Worm (Caenorhabditis elegans) whole organism, L3 larva: Measurements from ENCODE around the gene alx-1.
A peak's percentile ranks its signal among the peaks of the same experiment; 100 is the strongest.

Experiments used
- ceh-16 ChIP-seq: sonication (generic microtip); optimal IDR thresholded peaks from 2 replicates; lab custom pipeline; 2017; ENCODE audit warnings: missing biosample characterization, missing genetic modification characterization
- ceh-82 ChIP-seq: fragments of 150-350 bp; optimal IDR thresholded peaks from 2 replicates; lab custom pipeline; 2014; ENCODE audit warnings: missing biosample characterization, missing genetic modification characterization
- egl-5 ChIP-seq: fragments of 150-350 bp; optimal IDR thresholded peaks from 2 replicates; lab custom pipeline; 2017; ENCODE audit warnings: missing biosample characterization, missing genetic modification reagents, missing genetic modification characterization, inconsistent platforms
- elt-1 ChIP-seq: fragments of 150-350 bp; optimal IDR thresholded peaks from 2 replicates; lab custom pipeline; 2014; ENCODE audit warnings: missing biosample characterization, missing genetic modification characterization
- elt-2 ChIP-seq: sonication (generic microtip); optimal IDR thresholded peaks from 2 replicates; lab custom pipeline; 2016; ENCODE audit warnings: missing genetic modification reagents, mild to moderate bottlenecking, missing genetic modification characterization, missing compliant biosample characterization
- fkh-10 ChIP-seq: sonication (generic microtip); optimal IDR thresholded peaks from 2 replicates; lab custom pipeline; 2017; ENCODE audit warnings: missing biosample characterization, missing genetic modification reagents, missing genetic modification characterization
- fkh-2 ChIP-seq: fragments of 150-350 bp; optimal IDR thresholded peaks from 2 replicates; lab custom pipeline; 2014; ENCODE audit warnings: missing biosample characterization, missing genetic modification reagents, missing genetic modification characterization
- hmg-11 ChIP-seq: sonication (generic microtip); optimal IDR thresholded peaks from 2 replicates; lab custom pipeline; 2016; ENCODE audit warnings: missing genetic modification characterization, missing compliant biosample characterization
- jun-1 ChIP-seq: fragments of 150-350 bp; optimal IDR thresholded peaks from 2 replicates; lab custom pipeline; 2014; ENCODE audit warnings: missing biosample characterization, missing genetic modification reagents, missing genetic modification characterization
- lin-15B ChIP-seq: fragments of 150-350 bp; optimal IDR thresholded peaks from 2 replicates; lab custom pipeline; 2014; ENCODE audit warnings: missing biosample characterization, missing genetic modification characterization
- lin-39 ChIP-seq: fragments of 150-350 bp; optimal IDR thresholded peaks from 2 replicates; lab custom pipeline; 2018; ENCODE audit warnings: missing biosample characterization, missing genetic modification reagents, missing genetic modification characterization
- lsy-12 ChIP-seq: sonication (generic microtip); optimal IDR thresholded peaks from 2 replicates; lab custom pipeline; 2016; ENCODE audit warnings: mild to moderate bottlenecking, missing genetic modification characterization, missing compliant biosample characterization
- mdl-1 ChIP-seq: fragments of 150-350 bp; optimal IDR thresholded peaks from 2 replicates; lab custom pipeline; 2014; ENCODE audit warnings: missing biosample characterization, missing genetic modification characterization
- mml-1 ChIP-seq: fragments of 150-350 bp; sonication (generic microtip); optimal IDR thresholded peaks from 3 replicates; lab custom pipeline; 2014; ENCODE audit warnings: missing biosample characterization, missing genetic modification characterization
- nfya-1 ChIP-seq: sonication (generic microtip); optimal IDR thresholded peaks from 2 replicates; lab custom pipeline; 2017; ENCODE audit warnings: missing genetic modification characterization, mild to moderate bottlenecking, missing compliant biosample characterization, antibody characterized with exemption, moderate library complexity; ENCODE audit not compliant: insufficient read depth
- nhr-12 ChIP-seq: fragments of 150-350 bp; optimal IDR thresholded peaks from 2 replicates; lab custom pipeline; 2014; ENCODE audit warnings: missing biosample characterization, missing genetic modification characterization
- nhr-237 ChIP-seq: fragments of 150-350 bp; optimal IDR thresholded peaks from 2 replicates; lab custom pipeline; 2014; ENCODE audit warnings: missing biosample characterization, missing genetic modification characterization
- nhr-43 ChIP-seq: sonication (generic microtip); optimal IDR thresholded peaks from 2 replicates; lab custom pipeline; 2016; ENCODE audit warnings: mild to moderate bottlenecking, missing genetic modification characterization, missing compliant biosample characterization; ENCODE audit not compliant: poor library complexity, severe bottlenecking
- nhr-76 ChIP-seq: fragments of 150-350 bp; sonication (generic microtip); optimal IDR thresholded peaks from 5 replicates; lab custom pipeline; 2014; ENCODE audit warnings: missing biosample characterization, missing genetic modification characterization
- nhr-77 ChIP-seq: fragments of 150-350 bp; optimal IDR thresholded peaks from 2 replicates; lab custom pipeline; 2014; ENCODE audit warnings: missing biosample characterization, missing genetic modification characterization
- pha-4 ChIP-seq: fragments of 150-350 bp; optimal IDR thresholded peaks from 2 replicates; lab custom pipeline; 2014; ENCODE audit warnings: missing biosample characterization, missing genetic modification reagents, missing genetic modification characterization
- snpc-4 ChIP-seq: fragments of 150-350 bp; optimal IDR thresholded peaks from 2 replicates; lab custom pipeline; 2014; ENCODE audit warnings: missing biosample characterization, missing genetic modification characterization
- tbx-2 ChIP-seq: sonication (generic microtip); optimal IDR thresholded peaks from 2 replicates; lab custom pipeline; 2016; ENCODE audit warnings: mild to moderate bottlenecking, missing genetic modification characterization, missing compliant biosample characterization
- unc-39 ChIP-seq: sonication (generic microtip); optimal IDR thresholded peaks from 4 replicates; lab custom pipeline; 2017; ENCODE audit warnings: missing biosample characterization, missing genetic modification characterization
- unc-62 ChIP-seq: fragments of 150-350 bp; sonication (generic microtip); optimal IDR thresholded peaks from 4 replicates; lab custom pipeline; 2014; ENCODE audit warnings: missing biosample characterization, missing genetic modification reagents, missing genetic modification characterization
- zag-1 ChIP-seq: fragments of 150-350 bp; optimal IDR thresholded peaks from 2 replicates; lab custom pipeline; 2014; ENCODE audit warnings: missing biosample characterization, missing genetic modification characterization
- ztf-11 ChIP-seq: fragments of 150-350 bp; optimal IDR thresholded peaks from 2 replicates; lab custom pipeline; 2014; ENCODE audit warnings: missing biosample characterization, missing genetic modification characterization

Gene alx-1

DNA sequence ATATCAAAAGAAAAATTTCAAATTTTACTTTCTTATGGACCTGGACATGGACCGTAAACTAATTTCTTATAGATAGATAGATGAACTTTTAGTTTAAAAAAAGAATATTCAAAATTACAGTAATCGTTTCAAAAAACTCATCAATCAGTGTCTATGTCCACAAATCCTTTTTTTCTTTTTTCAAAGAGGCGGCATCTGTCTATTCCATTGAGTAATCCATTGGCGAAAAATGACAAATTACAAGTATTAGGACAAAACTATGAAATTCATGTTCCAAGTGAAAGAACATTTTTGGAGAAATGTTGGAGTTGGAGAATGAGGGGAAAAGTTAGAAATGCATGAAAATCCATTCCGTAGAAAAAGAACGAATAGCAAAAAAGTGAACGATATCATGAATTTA is 28.4 kb downstream of the alx-1 start:
- TF ChIP-seq mml-1 (tag; lab: Kevin White, UChicago) (no peak), unc-39 (tag; lab: Kevin White, UChicago) (no peak), nhr-77 (no peak), nhr-237 (no peak)

- TF ChIP-seq fkh-10 (GFP tag; lab: Kevin White, UChicago) (no peak), zag-1 (tag; lab: Kevin White, UChicago) (no peak), lin-39 (tag; lab: Kevin White, UChicago) (peak; percentile 5), ztf-11 (no peak), unc-62 (GFP tag; lab: Kevin White, UChicago) (no peak), egl-5 (tag; lab: Kevin White, UChicago) (peak; percentile 38), nhr-76 (tag; lab: Kevin White, UChicago) (no peak), nhr-43 (tag; lab: Kevin White, UChicago) (no peak)
These were observed 29.8 kb downstream of the alx-1 start, which contains the start of gene C05B5.12 for ce11 chrIII:9986827-9987429. Gene C05B5.12 (plus strand): TSS chrIII:9987379.

DNA sequence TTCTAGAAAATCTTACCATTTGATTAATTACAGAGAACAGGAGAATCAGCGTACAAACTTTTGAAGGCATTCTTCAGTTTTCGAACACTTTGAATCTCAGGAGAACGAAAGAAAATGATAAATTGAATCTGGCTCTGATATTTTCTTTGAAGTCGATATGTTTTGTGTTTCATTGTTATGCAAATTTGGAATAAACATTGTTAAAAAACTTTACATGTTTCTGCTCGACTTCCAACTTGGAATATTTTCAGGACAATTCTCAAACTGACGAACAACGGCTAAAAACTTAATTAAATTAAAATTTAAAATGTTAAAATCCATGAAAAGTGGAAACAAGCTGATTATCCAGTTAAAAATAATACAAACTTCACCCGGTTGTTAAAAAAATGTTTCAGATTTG is 31.2 kb downstream of the alx-1 start, which contains the start of gene C05B5.1:
TSS of gene C05B5.1 (minus strand) at position 101 of the 400 bp plus-strand sequence.
- TF ChIP-seq nhr-77 = no peak
- TF ChIP-seq hmg-11 = no peak
- no peak for TF ChIP-seq mdl-1
- TF ChIP-seq lsy-12 (tag; lab: Kevin White, UChicago) = no peak

DNA sequence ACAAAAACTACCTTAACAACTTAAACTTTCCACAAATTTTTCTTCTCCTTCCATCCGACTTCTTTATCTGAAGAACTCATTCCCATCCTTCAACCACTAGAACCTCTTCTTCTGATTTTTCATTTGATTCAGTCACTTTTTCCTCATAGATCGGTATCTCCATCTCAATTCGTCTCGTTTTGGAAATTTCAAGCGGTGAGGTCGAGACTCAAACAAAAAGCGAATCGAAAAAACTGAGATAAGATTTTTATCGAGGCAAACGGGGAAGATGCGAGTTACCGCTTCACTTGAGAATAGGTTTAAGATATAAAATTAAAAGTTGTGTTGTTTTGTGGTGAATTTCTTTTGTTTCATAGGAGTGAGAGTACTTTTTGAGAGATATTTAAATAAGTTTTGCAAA is 34.2 kb downstream of the alx-1 start:
- TF ChIP-seq elt-1 (tag; lab: Kevin White, UChicago) (peak; percentile 98), nfya-1 (tag; lab: Kevin White, UChicago) (no peak)

DNA sequence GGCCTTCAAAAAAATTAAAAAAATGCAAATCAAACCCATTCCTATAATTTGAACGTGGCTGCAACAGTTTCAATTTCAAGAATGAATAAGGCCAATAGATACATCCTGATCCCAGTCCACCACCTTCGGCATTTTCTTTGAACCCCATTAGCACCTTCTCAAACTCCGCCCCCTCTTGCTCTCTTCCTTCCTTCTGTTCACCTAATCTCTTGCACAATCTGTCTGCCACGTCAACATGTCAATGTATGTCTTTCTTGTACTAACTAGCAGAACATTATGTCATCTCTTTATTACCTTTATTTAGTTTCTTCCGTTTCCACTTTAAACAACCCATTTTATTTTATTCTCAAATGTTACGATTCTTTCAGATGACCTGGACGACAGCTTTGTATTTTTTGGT is 36.4 kb downstream of the alx-1 start, which contains the start of gene C05B5.4:
TSS of gene C05B5.4 (plus strand) at position 351 of the 400 bp plus-strand sequence.
- TF ChIP-seq zag-1 (tag; lab: Kevin White, UChicago) (no peak), tbx-2 (tag; lab: Kevin White, UChicago) (no peak), ceh-16 (tag; lab: Kevin White, UChicago) (no peak), elt-2 (tag; lab: Kevin White, UChicago) (no peak), jun-1 (no peak)
- TF ChIP-seq, all 47 proteins: peak for 0

ce11 chrIII:9997890-9998289 is 40.7 kb downstream of the alx-1 start, which contains the start of gene pqn-8:
Gene pqn-8 (minus strand): TSS chrIII:9997990.
- no peak for TF ChIP-seq lin-15B (tag; lab: Kevin White, UChicago)
- no peak for TF ChIP-seq nhr-76 (tag; lab: Kevin White, UChicago)
- TF ChIP-seq jun-1 = no peak
- no peak for TF ChIP-seq lsy-12 (tag; lab: Kevin White, UChicago)
- TF ChIP-seq egl-5 (tag; lab: Kevin White, UChicago) = no peak
- no peak for TF ChIP-seq elt-1 (tag; lab: Kevin White, UChicago)
- no peak for TF ChIP-seq ceh-82 (tag; lab: Kevin White, UChicago)

ce11 chrIII:9999235-9999634 is 42.1 kb downstream of the alx-1 start, which contains the start of gene C05B5.17:
Gene C05B5.17 (minus strand): TSS chrIII:9999335.
- no peak for TF ChIP-seq nhr-77
- TF ChIP-seq, all 47 proteins: peak for 0

DNA sequence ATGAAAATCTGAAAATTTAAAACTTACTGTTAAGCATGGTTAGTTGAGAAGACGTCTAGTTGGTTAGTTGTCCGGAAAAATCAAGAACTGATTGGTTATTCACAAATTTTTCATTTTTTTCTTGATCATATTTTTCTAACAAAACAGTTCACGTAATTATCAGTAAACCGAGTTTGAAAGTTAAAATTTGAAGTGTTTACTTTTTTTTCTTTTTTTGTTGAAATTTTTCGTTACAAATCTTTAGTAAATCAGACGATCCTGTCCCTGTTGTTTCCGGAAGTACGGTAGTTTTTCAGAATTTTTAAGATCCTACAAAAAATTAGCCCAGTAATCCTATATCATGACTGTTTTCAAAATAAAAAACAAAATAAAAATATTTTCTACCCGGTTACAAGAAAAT is 43.3 kb downstream of the alx-1 start, which contains the start of gene C05B5.2:
TSS of gene C05B5.2 (minus strand) at position 101 of the 400 bp plus-strand sequence.
- no peak for TF ChIP-seq mml-1 (tag; lab: Kevin White, UChicago)
- no peak for TF ChIP-seq fkh-10 (GFP tag; lab: Kevin White, UChicago)
- TF ChIP-seq nhr-12 (tag; lab: Kevin White, UChicago) = no peak
- TF ChIP-seq snpc-4 = no peak
- no peak for TF ChIP-seq fkh-2 (tag; lab: Kevin White, UChicago)
- no peak for TF ChIP-seq nhr-43 (tag; lab: Kevin White, UChicago)
- no peak for TF ChIP-seq pha-4 (tag; lab: Kevin White, UChicago)
- no peak for TF ChIP-seq mdl-1
- TF ChIP-seq ceh-16 (tag; lab: Kevin White, UChicago) = no peak
- TF ChIP-seq lin-15B (tag; lab: Kevin White, UChicago) = no peak
- TF ChIP-seq, all 47 proteins: peak for 0
